Worm (Caenorhabditis elegans): ENCODE data around the gene ZK105.5.

The ZK105.5 gene

ce11 chrV:7744068-7744467 lies 26.5 kb upstream of the ZK105.5 start:
- no peak for TF ChIP-seq ZK546.5 (tag; optimal IDR thresholded peaks at IDR 0.05)
- TF ChIP-seq fkh-2 (tag; optimal IDR thresholded peaks at IDR 0.05): no peak
- no peak for TF ChIP-seq lin-15B (tag; optimal IDR thresholded peaks at IDR 0.05)
- no peak for TF ChIP-seq ceh-82 (tag; optimal IDR thresholded peaks at IDR 0.05)
- no peak for TF ChIP-seq nhr-67 (tag; optimal IDR thresholded peaks at IDR 0.05)
- TF ChIP-seq elt-2 (tag; optimal IDR thresholded peaks at IDR 0.05): peak; percentile 98
- TF ChIP-seq snpc-4 (tag; optimal IDR thresholded peaks at IDR 0.05): no peak
- TF ChIP-seq daf-12 (tag; optimal IDR thresholded peaks at IDR 0.05): no peak

- TF ChIP-seq lin-39 (tag; optimal IDR thresholded peaks at IDR 0.05) (no peak), unc-62 (GFP tag; optimal IDR thresholded peaks at IDR 0.05) (no peak), nhr-11 (tag; optimal IDR thresholded peaks at IDR 0.05) (no peak), nhr-12 (tag; optimal IDR thresholded peaks at IDR 0.05) (no peak), ztf-11 (tag; optimal IDR thresholded peaks at IDR 0.05) (no peak), pha-4 (tag; optimal IDR thresholded peaks at IDR 0.05) (no peak), ZK546.5 (tag; optimal IDR thresholded peaks at IDR 0.05) (no peak), eor-1 (tag; optimal IDR thresholded peaks at IDR 0.05) (no peak), skn-1 (tag; optimal IDR thresholded peaks at IDR 0.05) (no peak), ama-1 (optimal IDR thresholded peaks at IDR 0.05) (no peak), lsy-12 (tag; optimal IDR thresholded peaks at IDR 0.05) (no peak), ceh-9 (tag; optimal IDR thresholded peaks at IDR 0.05) (no peak), mdl-1 (tag; optimal IDR thresholded peaks at IDR 0.05) (no peak), nhr-43 (tag; optimal IDR thresholded peaks at IDR 0.05; ENCODE audit: poor library complexity, severe bottlenecking) (no peak)
Measured at ce11 chrV:7742485-7742959, 25.0 kb upstream of the ZK105.5 start, which contains the start of gene fbxl-5. Gene fbxl-5 (plus strand): TSS chrV:7742909.

ce11 chrV:7741918-7742317 lies 24.4 kb upstream of the ZK105.5 start:
- TF ChIP-seq zag-1 (tag; optimal IDR thresholded peaks at IDR 0.05) (no peak), aly-2 (tag; optimal IDR thresholded peaks at IDR 0.05) (no peak), egl-5 (tag; optimal IDR thresholded peaks at IDR 0.05) (no peak), ztf-11 (tag; optimal IDR thresholded peaks at IDR 0.05) (no peak), jun-1 (tag; optimal IDR thresholded peaks at IDR 0.05) (no peak)

ce11 chrV:7739949-7740348 lies 22.4 kb upstream of the ZK105.5 start:
- TF ChIP-seq nhr-25 (tag; optimal IDR thresholded peaks at IDR 0.05) (no peak), R02D3.7 (tag; optimal IDR thresholded peaks at IDR 0.05) (no peak), jun-1 (tag; optimal IDR thresholded peaks at IDR 0.05) (no peak), nhr-77 (tag; optimal IDR thresholded peaks at IDR 0.05) (no peak), mml-1 (tag; optimal IDR thresholded peaks at IDR 0.05) (no peak), hmg-11 (tag; optimal IDR thresholded peaks at IDR 0.05) (no peak), daf-12 (tag; optimal IDR thresholded peaks at IDR 0.05) (no peak), egl-5 (tag; optimal IDR thresholded peaks at IDR 0.05) (no peak), ceh-16 (tag; optimal IDR thresholded peaks at IDR 0.05) (no peak), unc-62 (GFP tag; optimal IDR thresholded peaks at IDR 0.05) (no peak), zag-1 (tag; optimal IDR thresholded peaks at IDR 0.05) (no peak), unc-39 (tag; optimal IDR thresholded peaks at IDR 0.05) (no peak), sea-2 (GFP tag; optimal IDR thresholded peaks at IDR 0.05) (no peak), nhr-12 (tag; optimal IDR thresholded peaks at IDR 0.05) (no peak), pqm-1 (tag; optimal IDR thresholded peaks at IDR 0.05) (no peak), skn-1 (tag; optimal IDR thresholded peaks at IDR 0.05) (no peak), nfya-1 (tag; optimal IDR thresholded peaks at IDR 0.05; ENCODE audit: insufficient read depth) (no peak), elt-3 (tag; optimal IDR thresholded peaks at IDR 0.05) (no peak), pha-4 (tag; optimal IDR thresholded peaks at IDR 0.05) (no peak), nhr-11 (tag; optimal IDR thresholded peaks at IDR 0.05) (no peak)

ce11 chrV:7737710-7738109 lies 20.2 kb upstream of the ZK105.5 start, which contains the start of gene srr-9:
Gene srr-9 (plus strand): TSS chrV:7738010.
- TF ChIP-seq ztf-4 (tag; optimal IDR thresholded peaks at IDR 0.05) (no peak), nhr-43 (tag; optimal IDR thresholded peaks at IDR 0.05; ENCODE audit: poor library complexity, severe bottlenecking) (no peak)

Data from whole organism, L3 larva.